Worm (Caenorhabditis elegans): ENCODE results near the gene dhs-23.

DNA sequence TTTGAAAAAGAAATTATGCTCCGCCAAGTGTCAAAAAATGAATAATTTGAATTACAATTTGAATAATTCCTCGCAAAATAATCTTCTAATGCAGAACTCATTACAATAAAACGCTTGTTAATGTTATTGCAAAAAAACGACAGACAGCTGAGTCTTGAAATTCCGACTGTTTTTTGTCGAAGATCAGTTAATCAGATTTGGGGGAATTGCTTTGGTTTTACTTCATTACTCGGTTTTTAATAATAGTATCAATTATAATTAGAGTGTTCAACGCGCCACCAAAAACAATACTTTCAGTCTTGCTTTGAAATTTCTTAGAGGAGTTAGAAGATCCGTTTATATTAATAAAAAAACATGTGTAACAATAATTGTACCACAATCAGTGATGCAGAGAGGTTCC is 3.1 kb upstream of the dhs-23 start, which contains the start of gene srh-122:
- TF ChIP-seq snpc-4 (tag; optimal IDR thresholded peaks at IDR 0.05): no peak
- no peak for TF ChIP-seq unc-62 (GFP tag; optimal IDR thresholded peaks at IDR 0.05 in 1 of 2)
- TF ChIP-seq unc-62 (tag; optimal IDR thresholded peaks at IDR 0.05): no peak
- no peak for TF ChIP-seq ces-1 (GFP tag; optimal IDR thresholded peaks at IDR 0.05)

Data from whole organism, L4 larva.